Worm (Caenorhabditis elegans): Measurements from ENCODE around the gene xbp-1.

- TF ChIP-seq ama-1 (optimal IDR thresholded peaks at IDR 0.05) (no peak), ets-4 (tag; optimal IDR thresholded peaks at IDR 0.05) (no peak), ceh-6 (GFP tag; optimal IDR thresholded peaks at IDR 0.05) (no peak), hlh-6 (tag; optimal IDR thresholded peaks at IDR 0.05) (no peak), fkh-6 (tag; optimal IDR thresholded peaks at IDR 0.05) (no peak), tbx-2 (tag; optimal IDR thresholded peaks at IDR 0.05) (no peak), K09A11.1 (tag; optimal IDR thresholded peaks at IDR 0.05; ENCODE audit: insufficient read depth) (no peak), hlh-30 (tag; optimal IDR thresholded peaks at IDR 0.05; ENCODE audit: insufficient read depth) (no peak), ceh-22 (tag; optimal IDR thresholded peaks at IDR 0.05) (no peak)
Observed at ce11 chrIII:4224722-4225121, 31.1 kb downstream of the xbp-1 start.
